Fruit fly (Drosophila melanogaster) whole organism, embryonic: ENCODE data around the gene Cap-D3.

Experiments
- CG12942 ChIP-seq: fragments of 200-800 bp; sonication (Bioruptor generic); optimal IDR thresholded peaks from 3 replicates; lab custom pipeline; 2016; ENCODE audit warnings: missing biosample characterization, missing genetic modification characterization
- CG14014 ChIP-seq: fragments of 200-800 bp; sonication (Bioruptor generic); IDR thresholded peaks from 2 replicates; pipeline ENCODE4 v1.3.6; 2022; ENCODE audit warnings: missing biosample characterization, missing genetic modification characterization
- CG17568 ChIP-seq: fragments of 200-800 bp; sonication (Bioruptor generic); optimal IDR thresholded peaks from 2 replicates; lab custom pipeline; 2018; ENCODE audit warnings: missing biosample characterization, mild to moderate bottlenecking, missing genetic modification characterization, moderate library complexity
- CG6765 ChIP-seq: fragments of 200-800 bp; sonication (Bioruptor generic); optimal IDR thresholded peaks from 3 replicates; lab custom pipeline; 2017; ENCODE audit warnings: missing biosample characterization, mild to moderate bottlenecking, missing genetic modification characterization
- Sox100B ChIP-seq: fragments of 200-800 bp; sonication (Bioruptor generic); optimal IDR thresholded peaks from 3 replicates; lab custom pipeline; 2018; ENCODE audit warnings: missing biosample characterization, mild to moderate bottlenecking, missing genetic modification characterization
- hb ChIP-seq: fragments of 200-800 bp; sonication (Bioruptor generic); IDR thresholded peaks from 3 replicates; pipeline ENCODE4 v1.3.6; 2022; ENCODE audit warnings: missing biosample characterization, missing genetic modification characterization; ENCODE audit not compliant: partially characterized antibody
- twi ChIP-seq: fragments of 200-800 bp; optimal IDR thresholded peaks from 2 replicates; lab custom pipeline; 2019; ENCODE audit warnings: missing biosample characterization, mild to moderate bottlenecking, missing genetic modification characterization, moderate library complexity

- TF ChIP-seq Sox100B (GFP tag; lab: Kevin White, UChicago): no peak
- TF ChIP-seq CG17568 (GFP tag; lab: Kevin White, UChicago): no peak
- TF ChIP-seq CG12942 (GFP tag; lab: Kevin White, UChicago): no peak
- TF ChIP-seq CG6765 (GFP tag; lab: Kevin White, UChicago): no peak
- TF ChIP-seq twi (tag; lab: Kevin White, UChicago): no peak
- no peak for TF ChIP-seq CG14014 (GFP tag; lab: Robert Waterston, UW)
- no peak for TF ChIP-seq hb (GFP tag; lab: Robert Waterston, UW)
These were observed 31.7 kb upstream of the Cap-D3 start for dm6 chr2L:5493907-5494404.
